Worm (Caenorhabditis elegans) whole organism, mixed stage, embryonic: ENCODE data around the gene txdc-17.
A peak's percentile ranks its signal among the peaks of the same experiment; 100 is the strongest.

ENCODE experiments used
- M03D4.4 ChIP-seq: sonication (generic microtip); optimal IDR thresholded peaks from 2 replicates; lab custom pipeline; 2017; ENCODE audit warnings: mild to moderate bottlenecking, missing genetic modification characterization, missing compliant biosample characterization
- blmp-1 ChIP-seq: fragments of 150-350 bp; optimal IDR thresholded peaks from 2 replicates; lab custom pipeline; 2014; ENCODE audit warnings: missing biosample characterization, missing genetic modification characterization
- ceh-39 ChIP-seq: fragments of 150-350 bp; optimal IDR thresholded peaks from 2 replicates; lab custom pipeline; 2014; ENCODE audit warnings: missing biosample characterization, missing genetic modification characterization
- ceh-43 ChIP-seq: fragments of 200-800 bp; sonication (Bioruptor generic); optimal IDR thresholded peaks from 2 replicates; lab custom pipeline; 2018; ENCODE audit warnings: mild to moderate bottlenecking, missing genetic modification characterization, moderate library complexity, missing compliant biosample characterization
- ceh-83 ChIP-seq: fragments of 200-800 bp; sonication (Bioruptor generic); optimal IDR thresholded peaks from 2 replicates; lab custom pipeline; 2018; ENCODE audit warnings: mild to moderate bottlenecking, missing genetic modification characterization, missing compliant biosample characterization
- cnd-1 ChIP-seq: fragments of 200-800 bp; sonication (Bioruptor generic); optimal IDR thresholded peaks from 2 replicates; lab custom pipeline; 2018; ENCODE audit warnings: mild to moderate bottlenecking, missing genetic modification characterization, missing compliant biosample characterization
- drap-1 ChIP-seq: fragments of 200-800 bp; sonication (Bioruptor generic); optimal IDR thresholded peaks from 3 replicates; lab custom pipeline; 2018; ENCODE audit warnings: mild to moderate bottlenecking, missing genetic modification characterization, missing compliant biosample characterization
- elt-1 ChIP-seq: sonication (generic microtip); optimal IDR thresholded peaks from 2 replicates; lab custom pipeline; 2017; ENCODE audit warnings: missing genetic modification characterization, mild to moderate bottlenecking, missing compliant biosample characterization, antibody characterized with exemption, moderate library complexity, borderline replicate concordance; ENCODE audit not compliant: insufficient read depth
- elt-3 ChIP-seq: fragments of 150-350 bp; optimal IDR thresholded peaks from 2 replicates; lab custom pipeline; 2014; ENCODE audit warnings: missing biosample characterization, missing genetic modification characterization
- flh-1 ChIP-seq: fragments of 200-800 bp; sonication (Bioruptor generic); optimal IDR thresholded peaks from 2 replicates; lab custom pipeline; 2018; ENCODE audit warnings: mild to moderate bottlenecking, missing genetic modification characterization, moderate library complexity, missing compliant biosample characterization
- ham-2 ChIP-seq: fragments of 200-800 bp; sonication (Bioruptor generic); optimal IDR thresholded peaks from 2 replicates; lab custom pipeline; 2018; ENCODE audit warnings: mild to moderate bottlenecking, missing genetic modification characterization, missing compliant biosample characterization
- lin-13 ChIP-seq: fragments of 150-350 bp; optimal IDR thresholded peaks from 2 replicates; lab custom pipeline; 2014; ENCODE audit warnings: missing biosample characterization, missing genetic modification characterization
- lin-32 ChIP-seq: fragments of 200-800 bp; sonication (Bioruptor generic); optimal IDR thresholded peaks from 2 replicates; lab custom pipeline; 2018; ENCODE audit warnings: mild to moderate bottlenecking, missing genetic modification characterization, missing compliant biosample characterization
- lsy-2 ChIP-seq: fragments of 150-350 bp; optimal IDR thresholded peaks from 2 replicates; lab custom pipeline; 2014; ENCODE audit warnings: missing biosample characterization, missing genetic modification characterization
- mab-5 ChIP-seq: fragments of 150-350 bp; optimal IDR thresholded peaks from 2 replicates; lab custom pipeline; 2014; ENCODE audit warnings: missing biosample characterization, missing genetic modification characterization
- mep-1 ChIP-seq: fragments of 150-350 bp; optimal IDR thresholded peaks from 2 replicates; lab custom pipeline; 2017; ENCODE audit warnings: missing biosample characterization, missing genetic modification reagents, missing genetic modification characterization, inconsistent platforms
- mls-2 ChIP-seq: sonication (generic microtip); optimal IDR thresholded peaks from 2 replicates; lab custom pipeline; 2016; ENCODE audit warnings: mild to moderate bottlenecking, missing genetic modification characterization, moderate library complexity, missing compliant biosample characterization
- nhr-12 ChIP-seq: fragments of 150-350 bp; optimal IDR thresholded peaks from 2 replicates; lab custom pipeline; 2014; ENCODE audit warnings: missing biosample characterization, missing genetic modification characterization
- nhr-2 ChIP-seq: fragments of 150-350 bp; optimal IDR thresholded peaks from 2 replicates; lab custom pipeline; 2014; ENCODE audit warnings: missing biosample characterization, missing genetic modification characterization
- nhr-28 ChIP-seq: fragments of 150-350 bp; optimal IDR thresholded peaks from 2 replicates; lab custom pipeline; 2014; ENCODE audit warnings: missing biosample characterization, missing genetic modification characterization
- nhr-76 ChIP-seq: sonication (generic microtip); optimal IDR thresholded peaks from 2 replicates; lab custom pipeline; 2017; ENCODE audit warnings: missing biosample characterization, missing genetic modification characterization
- pha-4 ChIP-seq: fragments of 150-350 bp; optimal IDR thresholded peaks from 2 replicates; lab custom pipeline; 2018; ENCODE audit warnings: missing biosample characterization, missing genetic modification reagents, missing genetic modification characterization
- sem-2 ChIP-seq: fragments of 200-800 bp; sonication (Bioruptor generic); optimal IDR thresholded peaks from 2 replicates; lab custom pipeline; 2018; ENCODE audit warnings: mild to moderate bottlenecking, missing genetic modification characterization, missing compliant biosample characterization
- snpc-4 ChIP-seq: fragments of 150-350 bp; optimal IDR thresholded peaks from 2 replicates; lab custom pipeline; 2014; ENCODE audit warnings: missing biosample characterization, missing genetic modification characterization
- sptf-1 ChIP-seq: sonication (generic microtip); optimal IDR thresholded peaks from 2 replicates; lab custom pipeline; 2017; ENCODE audit warnings: mild to moderate bottlenecking, missing genetic modification characterization, moderate library complexity, missing compliant biosample characterization
- unc-120 ChIP-seq: sonication (generic microtip); optimal IDR thresholded peaks from 2 replicates; lab custom pipeline; 2017; ENCODE audit warnings: missing genetic modification characterization, missing compliant biosample characterization; ENCODE audit not compliant: poor library complexity, severe bottlenecking
- unc-39 ChIP-seq: fragments of 150-350 bp; optimal IDR thresholded peaks from 2 replicates; lab custom pipeline; 2014; ENCODE audit warnings: missing biosample characterization, missing genetic modification characterization
- unc-62 ChIP-seq: fragments of 150-350 bp; optimal IDR thresholded peaks from 2 replicates; lab custom pipeline; 2014; ENCODE audit warnings: missing biosample characterization, missing genetic modification reagents, missing genetic modification characterization
- zip-8 ChIP-seq: fragments of 150-350 bp; optimal IDR thresholded peaks from 2 replicates; lab custom pipeline; 2014; ENCODE audit warnings: missing biosample characterization, missing genetic modification characterization
- ztf-11 ChIP-seq: fragments of 150-350 bp; optimal IDR thresholded peaks from 2 replicates; lab custom pipeline; 2014; ENCODE audit warnings: missing biosample characterization, missing genetic modification characterization

The txdc-17 gene

ce11 chrIII:2864669-2865068 is 30.2 kb downstream of the txdc-17 start:
- no peak for TF ChIP-seq nhr-28 (tag; lab: Kevin White, UChicago)
- no peak for TF ChIP-seq unc-120
- TF ChIP-seq nhr-12 (tag; lab: Kevin White, UChicago) = no peak
- TF ChIP-seq nhr-76 = no peak
- no peak for TF ChIP-seq unc-39 (tag; lab: Kevin White, UChicago)

ce11 chrIII:2866597-2866996 is 32.1 kb downstream of the txdc-17 start:
- TF ChIP-seq sptf-1 (tag; lab: Kevin White, UChicago) (no peak), lin-32 (GFP tag; lab: Kevin White, UChicago) (no peak), ceh-83 (GFP tag; lab: Kevin White, UChicago) (no peak), unc-62 (GFP tag; lab: Kevin White, UChicago) (no peak), unc-120 (no peak), cnd-1 (tag; lab: Kevin White, UChicago) (no peak), nhr-28 (tag; lab: Kevin White, UChicago) (no peak), mep-1 (tag; lab: Kevin White, UChicago) (no peak), lsy-2 (no peak), ztf-11 (tag; lab: Kevin White, UChicago) (no peak), pha-4 (no peak), nhr-76 (no peak), elt-3 (tag; lab: Kevin White, UChicago) (no peak)

ce11 chrIII:2868416-2868815 is 34.0 kb downstream of the txdc-17 start:
- TF ChIP-seq snpc-4 (tag; lab: Kevin White, UChicago) = no peak
- no peak for TF ChIP-seq ham-2 (GFP tag; lab: Kevin White, UChicago)

ce11 chrIII:2869033-2869432 is 34.6 kb downstream of the txdc-17 start:
- TF ChIP-seq nhr-76 = no peak
- no peak for TF ChIP-seq mab-5 (tag; lab: Kevin White, UChicago)
- no peak for TF ChIP-seq elt-3 (tag; lab: Kevin White, UChicago)
- TF ChIP-seq unc-62 (GFP tag; lab: Kevin White, UChicago) = no peak
- no peak for TF ChIP-seq elt-1
- no peak for TF ChIP-seq snpc-4 (tag; lab: Kevin White, UChicago)
- TF ChIP-seq flh-1 = no peak
- no peak for TF ChIP-seq pha-4
- no peak for TF ChIP-seq sem-2
- TF ChIP-seq sptf-1 (tag; lab: Kevin White, UChicago) = no peak
- no peak for TF ChIP-seq lin-13
- TF ChIP-seq nhr-28 (tag; lab: Kevin White, UChicago) = no peak
- no peak for TF ChIP-seq nhr-2 (tag; lab: Kevin White, UChicago)
- TF ChIP-seq unc-39 (tag; lab: Kevin White, UChicago) = no peak
- no peak for TF ChIP-seq ceh-43 (GFP tag; lab: Kevin White, UChicago)
- no peak for TF ChIP-seq drap-1 (GFP tag; lab: Kevin White, UChicago)
- TF ChIP-seq ceh-39 (tag; lab: Kevin White, UChicago) = no peak
- no peak for TF ChIP-seq cnd-1 (tag; lab: Kevin White, UChicago)
- TF ChIP-seq blmp-1 (tag; lab: Kevin White, UChicago) = no peak
- TF ChIP-seq zip-8 (tag; lab: Kevin White, UChicago) = no peak

- TF ChIP-seq lsy-2 = no peak
Measured at ce11 chrIII:2869512-2869911, 35.0 kb downstream of the txdc-17 start.

ce11 chrIII:2870228-2870627 is 35.8 kb downstream of the txdc-17 start:
- no peak for TF ChIP-seq ham-2 (GFP tag; lab: Kevin White, UChicago)
- TF ChIP-seq unc-120 = no peak
- TF ChIP-seq sem-2 = no peak
- no peak for TF ChIP-seq flh-1
- no peak for TF ChIP-seq M03D4.4
- no peak for TF ChIP-seq mab-5 (tag; lab: Kevin White, UChicago)
- TF ChIP-seq ceh-83 (GFP tag; lab: Kevin White, UChicago) = no peak
- TF ChIP-seq cnd-1 (tag; lab: Kevin White, UChicago) = no peak
- TF ChIP-seq, all 35 proteins: peak for 0

ce11 chrIII:2871817-2872216 is 37.4 kb downstream of the txdc-17 start:
- peak; percentile 21 for TF ChIP-seq ham-2 (GFP tag; lab: Kevin White, UChicago)
- TF ChIP-seq nhr-12 (tag; lab: Kevin White, UChicago) = no peak
- TF ChIP-seq ztf-11 (tag; lab: Kevin White, UChicago) = no peak
- no peak for TF ChIP-seq zip-8 (tag; lab: Kevin White, UChicago)
- TF ChIP-seq cnd-1 (tag; lab: Kevin White, UChicago) = peak; percentile 7
- TF ChIP-seq pha-4 = peak; percentile 20
- TF ChIP-seq lin-13 = peak; percentile 15
- TF ChIP-seq drap-1 (GFP tag; lab: Kevin White, UChicago) = peak; percentile 19
- peak; percentile 34 for TF ChIP-seq sptf-1 (tag; lab: Kevin White, UChicago)
- TF ChIP-seq mab-5 (tag; lab: Kevin White, UChicago) = no peak
- peak; percentile 4 for TF ChIP-seq unc-62 (GFP tag; lab: Kevin White, UChicago)
- TF ChIP-seq mls-2 (tag; lab: Kevin White, UChicago) = no peak
